Fruit fly (Drosophila melanogaster): ENCODE data around the gene Uch.

Uch gene

dm6 chr2L:2177312-2177968, 36.6 kb downstream of the Uch start (continued):
- TF ChIP-seq klu (GFP tag; IDR thresholded peaks at IDR 0.05) (no peak), CG12769 (tag; optimal IDR thresholded peaks at IDR 0.05) (no peak), HHEX (GFP tag; optimal IDR thresholded peaks at IDR 0.05) (peak; percentile 44), toy (GFP tag; IDR thresholded peaks at IDR 0.05) (no peak), dmrt99B (tag; optimal IDR thresholded peaks at IDR 0.05) (peak; percentile 34), CG4404 (GFP tag; IDR thresholded peaks at IDR 0.05) (no peak), Mrtf (GFP tag; IDR thresholded peaks at IDR 0.05) (peak; percentile 51; the same call in 1 of the 3 replicates), dan (GFP tag; IDR thresholded peaks at IDR 0.05) (no peak), grn (GFP tag; optimal IDR thresholded peaks at IDR 0.05) (peak; percentile 63), sd (tag; optimal IDR thresholded peaks at IDR 0.05) (no peak), slbo (GFP tag; IDR thresholded peaks at IDR 0.05) (peak; percentile 72), ssp (GFP tag; IDR thresholded peaks at IDR 0.05) (peak; percentile 35; the same call in 1 of the 2 replicates), vfl (GFP tag; optimal IDR thresholded peaks at IDR 0.05) (peak; percentile 30), TFAM (GFP tag; optimal IDR thresholded peaks at IDR 0.05) (no peak), gce (GFP tag; IDR thresholded peaks at IDR 0.05) (0 out of 3 replicates have a peak, but pooled peaks have one; percentile 8), so (GFP tag; IDR thresholded peaks at IDR 0.05) (no peak; the same call in 2 of the 3 replicates), wek (GFP tag; optimal IDR thresholded peaks at IDR 0.05) (peak; percentile 6), bcd (GFP tag; optimal IDR thresholded peaks at IDR 0.05) (peak; percentile 47), br (optimal IDR thresholded peaks at IDR 0.05) (no peak), Atf3 (GFP tag; optimal IDR thresholded peaks at IDR 0.05) (no peak), hb (GFP tag; IDR thresholded peaks at IDR 0.05; ENCODE audit: partially characterized antibody) (no peak), CG1024 (GFP tag; IDR thresholded peaks at IDR 0.05) (no peak; the same call in 1 of the 2 replicates), Hmr (GFP tag; optimal IDR thresholded peaks at IDR 0.05) (peak; percentile 63), bbx (GFP tag; IDR thresholded peaks at IDR 0.05; ENCODE audit: partially characterized antibody) (no peak), dm (GFP tag; optimal IDR thresholded peaks at IDR 0.05) (no peak), CG14965 (GFP tag; optimal IDR thresholded peaks at IDR 0.05; ENCODE audit: borderline replicate concordance) (no peak), CG16863 (GFP tag; optimal IDR thresholded peaks at IDR 0.05) (peak; percentile 61), CG11093 (GFP tag; IDR thresholded peaks at IDR 0.05) (peak; percentile 14; the same call in 1 of the 3 replicates), jing (GFP tag; optimal IDR thresholded peaks at IDR 0.05) (no peak), unpg (GFP tag; optimal IDR thresholded peaks at IDR 0.05) (peak; percentile 54), gcm (GFP tag; optimal IDR thresholded peaks at IDR 0.05) (no peak), tio (GFP tag; optimal IDR thresholded peaks at IDR 0.05) (peak; percentile 45), ewg (GFP tag; optimal IDR thresholded peaks at IDR 0.05) (peak; percentile 17), CG10321 (GFP tag; IDR thresholded peaks at IDR 0.05) (no peak), dimm (GFP tag; IDR thresholded peaks at IDR 0.05) (no peak), Lim3 (GFP tag; IDR thresholded peaks at IDR 0.05) (no peak), CG32767 (GFP tag; IDR thresholded peaks at IDR 0.05) (0 out of 2 replicates have a peak, but pooled peaks have one; percentile 20), CG7987 (GFP tag; optimal IDR thresholded peaks at IDR 0.05) (no peak), CG3847 (GFP tag; IDR thresholded peaks at IDR 0.05) (0 out of 2 replicates have a peak, but pooled peaks have one; percentile 29), grau (tag; optimal IDR thresholded peaks at IDR 0.05) (peak; percentile 61), Mad (GFP tag; optimal IDR thresholded peaks at IDR 0.05) (no peak), CG34376 (GFP tag; optimal IDR thresholded peaks at IDR 0.05) (no peak), kah (GFP tag; optimal IDR thresholded peaks at IDR 0.05) (no peak), CG31388 (GFP tag; optimal IDR thresholded peaks at IDR 0.05) (no peak), ham (GFP tag; IDR thresholded peaks at IDR 0.05) (no peak), chn (GFP tag; optimal IDR thresholded peaks at IDR 0.05) (no peak), CG10979 (tag; optimal IDR thresholded peaks at IDR 0.05) (peak; percentile 5), Dbx (GFP tag; IDR thresholded peaks at IDR 0.05) (0 out of 3 replicates have a peak, but pooled peaks have one; percentile 28), CG1602 (GFP tag; optimal IDR thresholded peaks at IDR 0.05) (peak; percentile 39), CG6683 (GFP tag; optimal IDR thresholded peaks at IDR 0.05) (no peak), Hsf (GFP tag; optimal IDR thresholded peaks at IDR 0.05) (peak; percentile 59)
